Worm (Caenorhabditis elegans): ENCODE measurements around the gene F43E2.11.

DNA sequence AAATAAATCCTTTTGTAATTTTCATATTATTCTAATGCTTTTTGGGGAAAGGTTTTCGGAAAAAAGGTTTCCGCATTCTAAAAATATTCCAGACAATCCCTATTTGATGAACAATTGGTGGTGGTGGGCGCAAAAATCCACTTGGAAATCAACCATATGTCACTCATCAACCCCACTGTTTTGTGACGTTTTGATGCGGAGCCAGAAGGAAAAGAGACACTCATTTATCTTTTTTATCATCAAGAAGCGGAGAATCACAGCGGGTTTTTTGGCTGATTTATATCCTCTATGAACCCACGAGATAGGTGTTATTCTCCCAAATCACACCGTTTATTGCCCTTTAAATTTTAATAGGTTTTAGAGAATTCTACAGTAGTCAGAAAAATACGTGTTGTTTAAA is 12.9 kb downstream of the F43E2.11 start:
- TF ChIP-seq ama-1 (optimal IDR thresholded peaks at IDR 0.05) (no peak), egl-27 (tag; optimal IDR thresholded peaks at IDR 0.05) (no peak)
